Worm (Caenorhabditis elegans): Measurements from ENCODE around the gene C34F11.8.

- TF ChIP-seq unc-86 (tag; optimal IDR thresholded peaks at IDR 0.05): no peak
- TF ChIP-seq hlh-13 (GFP tag; optimal IDR thresholded peaks at IDR 0.05): no peak
- TF ChIP-seq rnt-1 (tag; optimal IDR thresholded peaks at IDR 0.05): no peak
- TF ChIP-seq fkh-10 (GFP tag; optimal IDR thresholded peaks at IDR 0.05): no peak
- TF ChIP-seq ttx-3 (tag; optimal IDR thresholded peaks at IDR 0.05): no peak
- TF ChIP-seq ceh-22 (tag; optimal IDR thresholded peaks at IDR 0.05): no peak
- no peak for TF ChIP-seq ceh-9 (tag; optimal IDR thresholded peaks at IDR 0.05)
- no peak for TF ChIP-seq madf-2 (tag; optimal IDR thresholded peaks at IDR 0.05)
- no peak for TF ChIP-seq pha-4 (tag; optimal IDR thresholded peaks at IDR 0.05)
- TF ChIP-seq mec-3 (tag; optimal IDR thresholded peaks at IDR 0.05; ENCODE audit: borderline replicate concordance): no peak
- no peak for TF ChIP-seq elt-2 (tag; optimal IDR thresholded peaks at IDR 0.05)
- no peak for TF ChIP-seq pax-1 (tag; optimal IDR thresholded peaks at IDR 0.05)
- no peak for TF ChIP-seq ceh-14 (tag; optimal IDR thresholded peaks at IDR 0.05)
Observed at ce11 chrII:5183207-5183606, 27.6 kb downstream of the C34F11.8 start.

Data from whole organism, late embryonic.